Worm (Caenorhabditis elegans) whole organism, L1 larva: ENCODE results near the gene esyt-2.
A peak's percentile ranks its signal among the peaks of the same experiment; 100 is the strongest.

Source experiments
- C04F5.9 ChIP-seq: sonication (generic microtip); optimal IDR thresholded peaks from 2 replicates; lab custom pipeline; 2016; ENCODE audit warnings: missing genetic modification characterization, missing compliant biosample characterization
- F16B12.6 ChIP-seq: fragments of 150-350 bp; optimal IDR thresholded peaks from 2 replicates; lab custom pipeline; 2014; ENCODE audit warnings: missing biosample characterization, missing genetic modification characterization
- aha-1 ChIP-seq: fragments of 150-350 bp; optimal IDR thresholded peaks from 2 replicates; lab custom pipeline; 2014; ENCODE audit warnings: missing biosample characterization, missing genetic modification characterization
- alr-1 ChIP-seq: fragments of 200-800 bp; sonication (Bioruptor generic); optimal IDR thresholded peaks from 2 replicates; lab custom pipeline; 2018; ENCODE audit warnings: borderline replicate concordance, mild to moderate bottlenecking, missing genetic modification characterization, missing compliant biosample characterization
- ceh-8 ChIP-seq: fragments of 200-800 bp; sonication (Bioruptor generic); optimal IDR thresholded peaks from 2 replicates; lab custom pipeline; 2018; ENCODE audit warnings: mild to moderate bottlenecking, missing genetic modification characterization, moderate library complexity, missing compliant biosample characterization
- ceh-88 ChIP-seq: fragments of 200-800 bp; sonication (Bioruptor generic); IDR thresholded peaks from 2 replicates; pipeline ENCODE4 v1.3.6; 2022; ENCODE audit warnings: missing genetic modification characterization, missing compliant biosample characterization
- ces-1 ChIP-seq: fragments of 150-350 bp; optimal IDR thresholded peaks from 2 replicates; lab custom pipeline; 2014; ENCODE audit warnings: missing biosample characterization, missing genetic modification reagents, missing genetic modification characterization
- efl-1 ChIP-seq, 4 experiments: fragments of 150-350 bp; optimal IDR thresholded peaks in 3 of 4; peaks in 1 of 4; 1 replicate in 1 of 4; 2 replicates in 3 of 4; lab custom pipeline; 2014; ENCODE audit warnings: missing biosample characterization in 2 of 4, missing genetic modification characterization in 2 of 4, missing genetic modification reagents in 2 of 4
- elt-2 ChIP-seq: sonication (generic microtip); optimal IDR thresholded peaks from 2 replicates; lab custom pipeline; 2016; ENCODE audit warnings: missing genetic modification characterization, mild to moderate bottlenecking, inconsistent platforms, missing compliant biosample characterization, missing genetic modification reagents
- ets-5 ChIP-seq: fragments of 200-800 bp; sonication (Bioruptor generic); IDR thresholded peaks from 2 replicates; pipeline ENCODE4 v1.3.6; 2022; ENCODE audit warnings: missing genetic modification characterization, missing compliant biosample characterization
- fkh-8 ChIP-seq: sonication (generic microtip); optimal IDR thresholded peaks from 2 replicates; lab custom pipeline; 2016; ENCODE audit warnings: mild to moderate bottlenecking, missing genetic modification characterization, missing compliant biosample characterization
- fos-1 ChIP-seq: fragments of 150-350 bp; optimal IDR thresholded peaks from 2 replicates; lab custom pipeline; 2014; ENCODE audit warnings: missing biosample characterization, missing genetic modification characterization
- grh-1 ChIP-seq: fragments of 200-800 bp; sonication (Bioruptor generic); IDR thresholded peaks from 2 replicates; pipeline ENCODE4 v1.3.6; 2022; ENCODE audit warnings: missing genetic modification reagents, missing genetic modification characterization, missing compliant biosample characterization
- hlh-17 ChIP-seq: fragments of 200-800 bp; sonication (Bioruptor generic); optimal IDR thresholded peaks from 2 replicates; lab custom pipeline; 2018; ENCODE audit warnings: missing genetic modification characterization, mild to moderate bottlenecking, missing compliant biosample characterization, moderate library complexity, borderline replicate concordance
- hpl-2 ChIP-seq: fragments of 150-350 bp; optimal IDR thresholded peaks from 2 replicates; lab custom pipeline; 2014; ENCODE audit warnings: missing biosample characterization, missing genetic modification reagents, missing genetic modification characterization
- isw-1 ChIP-seq: fragments of 200-800 bp; sonication (Bioruptor generic); IDR thresholded peaks from 2 replicates; pipeline ENCODE4 v1.3.6; 2022; ENCODE audit warnings: missing genetic modification characterization, missing compliant biosample characterization
- lin-13 ChIP-seq: fragments of 150-350 bp; optimal IDR thresholded peaks from 2 replicates; lab custom pipeline; 2014; ENCODE audit warnings: missing biosample characterization, missing genetic modification reagents, missing genetic modification characterization
- lin-14 ChIP-seq: fragments of 200-800 bp; sonication (Bioruptor generic); optimal IDR thresholded peaks from 2 replicates; lab custom pipeline; 2018; ENCODE audit warnings: mild to moderate bottlenecking, missing genetic modification characterization, moderate library complexity, missing compliant biosample characterization
- lin-35 ChIP-seq, 2 experiments: fragments of 150-350 bp; optimal IDR thresholded peaks; 2 replicates each; lab custom pipeline; 2014; ENCODE audit warnings: missing biosample characterization in 2 of 2, missing genetic modification characterization in 2 of 2, missing genetic modification reagents in 2 of 2
- lin-39 ChIP-seq: fragments of 150-350 bp; optimal IDR thresholded peaks from 2 replicates; lab custom pipeline; 2014; ENCODE audit warnings: missing biosample characterization, missing genetic modification reagents, missing genetic modification characterization
- lir-3 ChIP-seq: sonication (generic microtip); optimal IDR thresholded peaks from 2 replicates; lab custom pipeline; 2016; ENCODE audit warnings: mild to moderate bottlenecking, missing genetic modification characterization, moderate library complexity, missing compliant biosample characterization; ENCODE audit not compliant: poor library complexity
- lsy-2 ChIP-seq, 2 experiments: fragments of 150-350 bp; optimal IDR thresholded peaks; 2 replicates each; lab custom pipeline; 2014; ENCODE audit warnings: missing biosample characterization in 2 of 2, missing genetic modification characterization in 2 of 2
- nhr-20 ChIP-seq: sonication (generic microtip); optimal IDR thresholded peaks from 2 replicates; lab custom pipeline; 2016; ENCODE audit warnings: mild to moderate bottlenecking, missing genetic modification characterization, missing compliant biosample characterization
- nhr-237 ChIP-seq: fragments of 150-350 bp; optimal IDR thresholded peaks from 2 replicates; lab custom pipeline; 2014; ENCODE audit warnings: missing biosample characterization, missing genetic modification characterization
- nhr-28 ChIP-seq: fragments of 150-350 bp; optimal IDR thresholded peaks from 2 replicates; lab custom pipeline; 2014; ENCODE audit warnings: missing biosample characterization, missing genetic modification characterization
- nhr-71 ChIP-seq: sonication (generic microtip); optimal IDR thresholded peaks from 2 replicates; lab custom pipeline; 2016; ENCODE audit warnings: mild to moderate bottlenecking, missing genetic modification characterization, moderate library complexity, missing compliant biosample characterization
- nhr-76 ChIP-seq: sonication (generic microtip); optimal IDR thresholded peaks from 2 replicates; lab custom pipeline; 2017; ENCODE audit warnings: missing biosample characterization, missing genetic modification characterization
- nhr-77 ChIP-seq: fragments of 150-350 bp; optimal IDR thresholded peaks from 2 replicates; lab custom pipeline; 2014; ENCODE audit warnings: missing biosample characterization, missing genetic modification characterization
- nhr-85 ChIP-seq: sonication (generic microtip); peaks from one replicate; lab custom pipeline; 2016; ENCODE audit warnings: missing genetic modification characterization, inconsistent platforms, missing compliant biosample characterization
- nhr-90 ChIP-seq: sonication (generic microtip); optimal IDR thresholded peaks from 2 replicates; lab custom pipeline; 2016; ENCODE audit warnings: mild to moderate bottlenecking, missing genetic modification characterization, missing compliant biosample characterization; ENCODE audit not compliant: poor library complexity
- snu-23 ChIP-seq: sonication (generic microtip); optimal IDR thresholded peaks from 2 replicates; lab custom pipeline; 2016; ENCODE audit warnings: missing genetic modification characterization, missing compliant biosample characterization
- sptf-1 ChIP-seq: fragments of 150-350 bp; optimal IDR thresholded peaks from 2 replicates; lab custom pipeline; 2014; ENCODE audit warnings: missing biosample characterization, missing genetic modification characterization
- unc-86 ChIP-seq: sonication (generic microtip); optimal IDR thresholded peaks from 2 replicates; lab custom pipeline; 2016; ENCODE audit warnings: missing genetic modification characterization, missing compliant biosample characterization
- unc-98 ChIP-seq: fragments of 200-800 bp; sonication (Bioruptor generic); IDR thresholded peaks from 2 replicates; pipeline ENCODE4 v1.3.6; 2022; ENCODE audit warnings: missing genetic modification characterization, missing compliant biosample characterization
- zag-1 ChIP-seq: fragments of 150-350 bp; optimal IDR thresholded peaks from 2 replicates; lab custom pipeline; 2014; ENCODE audit warnings: missing biosample characterization, missing genetic modification characterization
- zip-4 ChIP-seq: fragments of 200-800 bp; sonication (Bioruptor generic); optimal IDR thresholded peaks from 2 replicates; lab custom pipeline; 2018; ENCODE audit warnings: mild to moderate bottlenecking, missing genetic modification characterization, moderate library complexity, missing compliant biosample characterization

The esyt-2 gene

DNA sequence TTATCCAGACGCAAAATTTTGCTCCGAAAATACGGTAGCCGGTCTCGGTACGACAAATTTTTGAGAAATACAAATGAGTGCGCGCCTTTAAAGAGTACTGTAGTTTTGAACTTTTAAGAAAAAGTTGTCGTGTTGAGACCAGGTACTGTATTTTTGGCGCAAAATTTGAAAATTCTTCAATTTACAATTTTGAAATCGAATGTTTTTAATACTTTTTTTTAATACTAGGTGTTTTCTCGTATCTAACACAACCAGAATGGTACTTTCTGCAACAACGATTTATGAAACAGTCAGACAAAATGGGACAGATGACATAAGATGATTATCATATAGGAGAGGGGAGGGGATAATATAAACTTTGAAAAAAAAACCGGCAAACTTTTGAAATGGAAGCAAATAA is 35.1 kb downstream of the esyt-2 start:
- TF ChIP-seq nhr-76 (tag; lab: Kevin White, UChicago) (no peak), C04F5.9 (tag; lab: Kevin White, UChicago) (no peak), nhr-71 (tag; lab: Kevin White, UChicago) (no peak), efl-1 (optimal IDR thresholded peaks at IDR 0.05; lab: Kevin White, UChicago) (no peak), efl-1 (GFP tag; optimal IDR thresholded peaks at IDR 0.05 in 1 of 2; lab: Kevin White, UChicago) (peak in 1 of 2 experiments; percentile 63)
- TF ChIP-seq, all 84 proteins: peak for 1

- TF ChIP-seq ces-1 (GFP tag; lab: Kevin White, UChicago) = no peak
- no peak for TF ChIP-seq hpl-2
- TF ChIP-seq isw-1 (GFP tag; lab: Robert Waterston, UW) = no peak
- no peak for TF ChIP-seq unc-98 (GFP tag; lab: Robert Waterston, UW)
- TF ChIP-seq nhr-237 (tag; lab: Kevin White, UChicago) = no peak
- TF ChIP-seq nhr-77 (tag; lab: Kevin White, UChicago) = no peak
- no peak for TF ChIP-seq lir-3
- no peak for TF ChIP-seq F16B12.6 (tag; lab: Kevin White, UChicago)
- no peak for TF ChIP-seq lin-39 (tag; lab: Kevin White, UChicago)
- no peak for TF ChIP-seq fkh-8 (tag; lab: Kevin White, UChicago)
- TF ChIP-seq aha-1 (tag; lab: Kevin White, UChicago) = no peak
- no peak for TF ChIP-seq unc-86 (tag; lab: Kevin White, UChicago)
- no peak for TF ChIP-seq hlh-17
- TF ChIP-seq nhr-76 (tag; lab: Kevin White, UChicago) = no peak
- no peak for TF ChIP-seq lsy-2 (tag; optimal IDR thresholded peaks at IDR 0.05; lab: Kevin White, UChicago)
Measured at ce11 chrIII:6194480-6194879, 36.3 kb downstream of the esyt-2 start, which contains the start of gene ugt-66. TSS of gene ugt-66 (minus strand) at chrIII:6194580.

DNA sequence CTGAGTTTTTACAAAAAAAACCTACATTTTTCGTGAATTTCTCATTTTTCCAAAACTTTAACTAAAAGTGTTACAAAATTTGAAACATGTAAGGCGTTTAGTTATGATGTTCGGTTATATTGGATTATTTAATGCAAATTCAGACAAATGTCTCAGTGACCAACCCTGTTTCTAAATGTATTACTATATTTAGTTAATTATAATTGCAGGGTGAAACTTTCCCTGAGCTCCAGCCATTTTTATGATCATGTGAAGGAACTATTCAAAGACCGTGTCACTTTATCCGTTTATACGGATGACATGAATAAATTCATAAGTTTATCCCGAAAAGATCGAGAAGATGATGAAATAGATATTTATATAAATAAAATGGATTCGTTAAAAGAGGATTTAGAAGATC is 40.0 kb downstream of the esyt-2 start, which contains the start of gene C23G10.5:
TSS of gene C23G10.5 (plus strand) at position 301 of the 400 bp plus-strand sequence.
- TF ChIP-seq lsy-2 (tag; optimal IDR thresholded peaks at IDR 0.05; lab: Kevin White, UChicago) = no peak
- TF ChIP-seq ets-5 = no peak
- TF ChIP-seq snu-23 (GFP tag; lab: Kevin White, UChicago) = no peak
- no peak for TF ChIP-seq fkh-8 (tag; lab: Kevin White, UChicago)
- TF ChIP-seq ceh-8 = no peak
- TF ChIP-seq efl-1 (optimal IDR thresholded peaks at IDR 0.05; lab: Kevin White, UChicago) = no peak
- TF ChIP-seq efl-1 (GFP tag; optimal IDR thresholded peaks at IDR 0.05 in 1 of 2; lab: Kevin White, UChicago) = no peak
- TF ChIP-seq sptf-1 (tag; lab: Kevin White, UChicago) = no peak
- TF ChIP-seq alr-1 (tag; lab: Kevin White, UChicago) = no peak
- TF ChIP-seq ceh-88 (GFP tag; lab: Robert Waterston, UW) = no peak

DNA sequence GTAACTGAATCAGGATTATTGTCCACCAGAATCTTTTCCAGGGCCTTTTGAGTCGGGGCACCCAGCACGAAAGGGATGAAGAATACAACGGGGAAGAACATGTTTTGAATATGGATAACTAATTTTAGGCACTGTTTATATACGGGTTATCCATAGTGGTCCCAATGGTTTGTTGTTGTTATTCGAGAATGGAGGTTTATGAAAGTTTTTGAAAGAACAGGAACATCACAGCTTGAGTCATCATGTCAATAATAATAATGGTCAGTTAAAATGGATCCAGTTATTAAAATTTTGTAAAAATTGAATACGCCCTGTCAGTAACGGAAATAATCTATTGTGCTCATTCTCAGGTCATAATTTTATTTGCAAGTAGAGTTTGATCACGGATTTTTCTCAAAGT is 47.7 kb downstream of the esyt-2 start, which contains the start of gene nas-28:
TSS of gene nas-28 (minus strand) at position 101 of the 400 bp plus-strand sequence.
- TF ChIP-seq fos-1 (tag; lab: Kevin White, UChicago) = no peak
- TF ChIP-seq nhr-28 (tag; lab: Kevin White, UChicago) = no peak
- TF ChIP-seq grh-1 = no peak
- no peak for TF ChIP-seq lin-13
- no peak for TF ChIP-seq zip-4 (GFP tag; lab: Kevin White, UChicago)
- no peak for TF ChIP-seq nhr-77 (tag; lab: Kevin White, UChicago)

DNA sequence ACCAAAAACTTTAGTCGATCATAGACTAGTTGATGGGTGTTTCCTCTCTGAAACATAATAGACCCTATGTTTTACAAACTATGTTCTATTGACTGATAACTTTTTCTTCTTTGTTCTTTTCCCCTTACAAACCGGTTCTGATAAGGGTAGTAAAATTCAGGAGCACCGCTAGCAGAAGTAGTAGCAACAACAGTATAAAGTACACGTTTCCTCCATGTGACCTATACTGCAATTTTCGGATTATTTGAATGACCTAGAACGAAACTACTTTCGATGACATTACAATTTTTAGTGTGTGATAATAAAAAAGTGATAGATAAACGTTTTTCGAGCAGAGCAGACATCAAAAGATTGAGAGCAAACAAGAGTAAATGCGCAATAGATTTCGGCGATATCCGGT is 50.5 kb downstream of the esyt-2 start:
- TF ChIP-seq nhr-20 (peak; percentile 31), nhr-85 (tag; lab: Kevin White, UChicago) (peak; percentile 32), zag-1 (tag; lab: Kevin White, UChicago) (no peak), lin-14 (GFP tag; lab: Kevin White, UChicago) (peak; percentile 31), elt-2 (tag; lab: Kevin White, UChicago) (peak; percentile 96), nhr-71 (tag; lab: Kevin White, UChicago) (peak; percentile 37), lin-35 (GFP tag; optimal IDR thresholded peaks at IDR 0.05; lab: Kevin White, UChicago) (peak in 1 of 2 experiments; percentile 50), efl-1 (optimal IDR thresholded peaks at IDR 0.05; lab: Kevin White, UChicago) (no peak), efl-1 (GFP tag; optimal IDR thresholded peaks at IDR 0.05 in 1 of 2; lab: Kevin White, UChicago) (no peak), nhr-90 (tag; lab: Kevin White, UChicago) (peak; percentile 1)
